Fruit fly (Drosophila melanogaster) whole organism, embryonic: ENCODE results near the gene CG13138.

Experiments used
- Atf-2 ChIP-seq: fragments of 200-800 bp; sonication (Bioruptor generic); optimal IDR thresholded peaks from 2 replicates; lab custom pipeline; 2016; ENCODE audit warnings: missing biosample characterization, missing genetic modification characterization
- Awh ChIP-seq: fragments of 200-800 bp; sonication (Bioruptor generic); IDR thresholded peaks from 2 replicates; pipeline ENCODE4, ENCODE4 v1.3.6; 2022; ENCODE audit warnings: missing biosample characterization, missing genetic modification characterization
- CG10431 ChIP-seq: fragments of 200-800 bp; sonication (Bioruptor generic); optimal IDR thresholded peaks from 3 replicates; lab custom pipeline; 2018; ENCODE audit warnings: missing biosample characterization, mild to moderate bottlenecking, missing genetic modification characterization
- CG11398 ChIP-seq: fragments of 200-800 bp; sonication (Bioruptor generic); optimal IDR thresholded peaks from 2 replicates; lab custom pipeline; 2016; ENCODE audit warnings: missing biosample characterization, missing genetic modification characterization
- CG12236 ChIP-seq: fragments of 200-800 bp; sonication (Bioruptor generic); optimal IDR thresholded peaks from 2 replicates; lab custom pipeline; 2016; ENCODE audit warnings: missing biosample characterization, missing genetic modification characterization
- CG12659 ChIP-seq: fragments of 200-800 bp; sonication (Bioruptor generic); optimal IDR thresholded peaks from 3 replicates; lab custom pipeline; 2017; ENCODE audit warnings: mild to moderate bottlenecking, missing biosample characterization, missing genetic modification reagents, missing genetic modification characterization
- CG13624 ChIP-seq: fragments of 200-800 bp; sonication (Bioruptor generic); optimal IDR thresholded peaks from 2 replicates; lab custom pipeline; 2016; ENCODE audit warnings: missing biosample characterization, missing genetic modification characterization
- CG13775 ChIP-seq: fragments of 200-800 bp; sonication (Bioruptor generic); optimal IDR thresholded peaks from 3 replicates; lab custom pipeline; 2017; ENCODE audit warnings: missing biosample characterization, mild to moderate bottlenecking, missing genetic modification characterization
- CG16779 ChIP-seq: fragments of 200-800 bp; sonication (Bioruptor generic); IDR thresholded peaks from 2 replicates; pipeline ENCODE4 v1.3.6; 2022; ENCODE audit warnings: missing biosample characterization, missing genetic modification characterization
- CG16815 ChIP-seq: fragments of 200-800 bp; sonication (Bioruptor generic); optimal IDR thresholded peaks from 3 replicates; lab custom pipeline; 2017; ENCODE audit warnings: missing biosample characterization, mild to moderate bottlenecking, missing genetic modification characterization
- CG18262 ChIP-seq: fragments of 200-800 bp; optimal IDR thresholded peaks from 3 replicates; lab custom pipeline; 2019; ENCODE audit warnings: missing biosample characterization, mild to moderate bottlenecking, missing genetic modification characterization, moderate library complexity
- CG30431 ChIP-seq: fragments of 200-800 bp; sonication (Bioruptor generic); optimal IDR thresholded peaks from 2 replicates; lab custom pipeline; 2017; ENCODE audit warnings: missing biosample characterization, missing genetic modification characterization
- CG31388 ChIP-seq: fragments of 200-800 bp; sonication (Bioruptor generic); optimal IDR thresholded peaks from 2 replicates; lab custom pipeline; 2016; ENCODE audit warnings: missing biosample characterization, missing genetic modification characterization
- CG6175 ChIP-seq: fragments of 200-800 bp; sonication (Bioruptor generic); IDR thresholded peaks from 3 replicates; pipeline ENCODE4 v1.3.6; 2022; ENCODE audit warnings: missing biosample characterization, missing genetic modification characterization
- CG6689 ChIP-seq: fragments of 200-800 bp; sonication (Bioruptor generic); IDR thresholded peaks from 2 replicates; pipeline ENCODE4 v1.3.6; 2022; ENCODE audit warnings: missing biosample characterization, missing genetic modification characterization
- CG6765 ChIP-seq: fragments of 200-800 bp; sonication (Bioruptor generic); optimal IDR thresholded peaks from 3 replicates; lab custom pipeline; 2017; ENCODE audit warnings: missing biosample characterization, mild to moderate bottlenecking, missing genetic modification characterization
- CG7928 ChIP-seq: fragments of 200-800 bp; sonication (Bioruptor generic); optimal IDR thresholded peaks from 2 replicates; lab custom pipeline; 2017; ENCODE audit warnings: missing biosample characterization, mild to moderate bottlenecking, missing genetic modification characterization
- CrebB ChIP-seq: fragments of 200-800 bp; sonication (Bioruptor generic); optimal IDR thresholded peaks from 3 replicates; lab custom pipeline; 2018; ENCODE audit warnings: missing biosample characterization, mild to moderate bottlenecking, missing genetic modification characterization
- Dll ChIP-seq: fragments of 200-800 bp; sonication (Bioruptor generic); IDR thresholded peaks from 4 replicates; pipeline ENCODE4 v1.3.6; 2022; ENCODE audit warnings: missing biosample characterization, missing genetic modification characterization; ENCODE audit not compliant: partially characterized antibody
- Dp ChIP-seq: fragments of 200-800 bp; sonication (Bioruptor generic); optimal IDR thresholded peaks from 2 replicates; lab custom pipeline; 2018; ENCODE audit warnings: missing biosample characterization, mild to moderate bottlenecking, missing genetic modification characterization, moderate library complexity
- Drgx ChIP-seq: fragments of 200-800 bp; sonication (Bioruptor generic); IDR thresholded peaks from 2 replicates; pipeline ENCODE4 v1.3.6; 2022; ENCODE audit warnings: missing biosample characterization, missing genetic modification characterization
- Eip74EF ChIP-seq, 2 experiments: fragments of 200-800 bp in 1 of 2; fragments of >200 bp in 1 of 2; sonication (Bioruptor generic) in 1 of 2; optimal IDR thresholded peaks; 2 replicates each; lab custom pipeline; 2017 to 2019; ENCODE audit warnings: missing biosample characterization in 2 of 2, missing genetic modification characterization in 2 of 2, mild to moderate bottlenecking in 1 of 2, moderate library complexity in 1 of 2
- Lim3 ChIP-seq: fragments of 200-800 bp; sonication (Bioruptor generic); IDR thresholded peaks from 2 replicates; pipeline ENCODE4 v1.3.6; 2022; ENCODE audit warnings: missing biosample characterization, missing genetic modification characterization
- MESR4 ChIP-seq: fragments of 200-800 bp; sonication (Bioruptor generic); optimal IDR thresholded peaks from 2 replicates; lab custom pipeline; 2018; ENCODE audit warnings: missing biosample characterization, mild to moderate bottlenecking, missing genetic modification characterization, moderate library complexity
- Nf-YB ChIP-seq: fragments of 200-800 bp; sonication (Bioruptor generic); optimal IDR thresholded peaks from 3 replicates; lab custom pipeline; 2019; ENCODE audit warnings: missing biosample characterization, mild to moderate bottlenecking, missing genetic modification characterization, moderate library complexity
- Optix ChIP-seq: fragments of 200-800 bp; sonication (Bioruptor generic); IDR thresholded peaks from 3 replicates; pipeline ENCODE4 v1.3.6; 2022; ENCODE audit warnings: missing biosample characterization, missing genetic modification characterization
- PHDP ChIP-seq: fragments of 200-800 bp; sonication (Bioruptor generic); optimal IDR thresholded peaks from 3 replicates; lab custom pipeline; 2018; ENCODE audit warnings: missing biosample characterization, mild to moderate bottlenecking, missing genetic modification characterization, moderate library complexity
- Rx ChIP-seq: fragments of 200-800 bp; sonication (Bioruptor generic); IDR thresholded peaks from 2 replicates; pipeline ENCODE4 v1.3.6; 2022; ENCODE audit warnings: missing biosample characterization, missing genetic modification characterization
- Sox100B ChIP-seq: fragments of 200-800 bp; sonication (Bioruptor generic); optimal IDR thresholded peaks from 3 replicates; lab custom pipeline; 2018; ENCODE audit warnings: missing biosample characterization, mild to moderate bottlenecking, missing genetic modification characterization
- Ssrp ChIP-seq: fragments of 200-800 bp; sonication (Bioruptor generic); optimal IDR thresholded peaks from 2 replicates; lab custom pipeline; 2018; ENCODE audit warnings: missing biosample characterization, mild to moderate bottlenecking, missing genetic modification characterization, moderate library complexity
- Tbp ChIP-seq: fragments of >200 bp; optimal IDR thresholded peaks from 2 replicates; lab custom pipeline; 2018; ENCODE audit warnings: missing biosample characterization, missing genetic modification characterization
- ab ChIP-seq: fragments of 200-800 bp; sonication (Bioruptor generic); optimal IDR thresholded peaks from 2 replicates; lab custom pipeline; 2016; ENCODE audit warnings: missing biosample characterization, missing genetic modification characterization
- abd-A ChIP-seq: fragments of 200-800 bp; sonication (Bioruptor generic); optimal IDR thresholded peaks from 3 replicates; lab custom pipeline; 2019; ENCODE audit warnings: missing biosample characterization, mild to moderate bottlenecking, missing genetic modification characterization, moderate library complexity
- ac ChIP-seq: fragments of 200-800 bp; sonication (Bioruptor generic); optimal IDR thresholded peaks from 3 replicates; lab custom pipeline; 2017; ENCODE audit warnings: missing biosample characterization, mild to moderate bottlenecking, missing genetic modification characterization
- amos ChIP-seq: fragments of 200-800 bp; sonication (Bioruptor generic); IDR thresholded peaks from 2 replicates; pipeline ENCODE4 v1.3.6; 2022; ENCODE audit warnings: missing biosample characterization, missing genetic modification characterization; ENCODE audit not compliant: partially characterized antibody
- ap ChIP-seq: fragments of 200-800 bp; sonication (Bioruptor generic); IDR thresholded peaks from 2 replicates; pipeline ENCODE4 v1.3.6; 2022; ENCODE audit warnings: missing biosample characterization, missing genetic modification characterization
- cg ChIP-seq: fragments of 200-800 bp; sonication (Bioruptor generic); optimal IDR thresholded peaks from 3 replicates; lab custom pipeline; 2019; ENCODE audit warnings: missing biosample characterization, mild to moderate bottlenecking, missing genetic modification characterization, moderate library complexity
- dm ChIP-seq: fragments of 200-800 bp; sonication (Bioruptor generic); optimal IDR thresholded peaks from 3 replicates; lab custom pipeline; 2016; ENCODE audit warnings: missing biosample characterization, missing genetic modification characterization
- ewg ChIP-seq: fragments of 200-800 bp; sonication (Bioruptor generic); optimal IDR thresholded peaks from 3 replicates; lab custom pipeline; 2017; ENCODE audit warnings: mild to moderate bottlenecking, missing biosample characterization, missing genetic modification reagents, missing genetic modification characterization
- fru ChIP-seq: fragments of >200 bp; optimal IDR thresholded peaks from 2 replicates; lab custom pipeline; 2017
- h ChIP-seq: fragments of >200 bp; optimal IDR thresholded peaks from 2 replicates; lab custom pipeline; 2017
- jigr1 ChIP-seq: fragments of 200-800 bp; sonication (Bioruptor generic); IDR thresholded peaks from 3 replicates; pipeline ENCODE4 v1.3.6; 2022; ENCODE audit warnings: missing biosample characterization, missing genetic modification characterization
- klu ChIP-seq: fragments of 200-800 bp; sonication (Bioruptor generic); IDR thresholded peaks from 2 replicates; pipeline ENCODE4 v1.3.6; 2022; ENCODE audit warnings: missing biosample characterization, missing genetic modification characterization
- lbe ChIP-seq: fragments of 200-800 bp; sonication (Bioruptor generic); optimal IDR thresholded peaks from 2 replicates; lab custom pipeline; 2016; ENCODE audit warnings: missing biosample characterization, mild to moderate bottlenecking, missing genetic modification characterization
- nerfin-1 ChIP-seq: fragments of 200-800 bp; sonication (Bioruptor generic); optimal IDR thresholded peaks from 3 replicates; lab custom pipeline; 2019; ENCODE audit warnings: missing biosample characterization, mild to moderate bottlenecking, missing genetic modification characterization, moderate library complexity
- onecut ChIP-seq: fragments of 200-800 bp; sonication (Bioruptor generic); IDR thresholded peaks from 2 replicates; pipeline ENCODE4 v1.3.6; 2022; ENCODE audit warnings: missing biosample characterization, missing genetic modification characterization
- pzg ChIP-seq: fragments of 200-800 bp; sonication (Bioruptor generic); optimal IDR thresholded peaks from 3 replicates; lab custom pipeline; 2018; ENCODE audit warnings: missing biosample characterization, mild to moderate bottlenecking, missing genetic modification characterization, moderate library complexity
- schlank ChIP-seq: fragments of 200-800 bp; sonication (Bioruptor generic); optimal IDR thresholded peaks from 2 replicates; lab custom pipeline; 2018; ENCODE audit warnings: missing biosample characterization, mild to moderate bottlenecking, missing genetic modification characterization
- stc ChIP-seq: fragments of 200-800 bp; sonication (Bioruptor generic); IDR thresholded peaks from 2 replicates; pipeline ENCODE4 v1.3.6; 2022; ENCODE audit warnings: missing biosample characterization, missing genetic modification characterization
- trh ChIP-seq: fragments of 200-800 bp; sonication (Bioruptor generic); optimal IDR thresholded peaks from 2 replicates; lab custom pipeline; 2016; ENCODE audit warnings: missing biosample characterization, missing genetic modification characterization

The CG13138 gene

dm6 chr2L:10299810-10300147 lies 2.0 kb downstream of the CG13138 start, which contains the start of gene CYLD (continued):
- TF ChIP-seq Dll (GFP tag; lab: Robert Waterston, UW) (peak; percentile 58; the same call in 1 of the 4 replicates), Nf-YB (GFP tag; lab: Kevin White, UChicago) (peak; percentile 66), amos (GFP tag; lab: Robert Waterston, UW) (no peak), Optix (no peak), MESR4 (GFP tag; lab: Kevin White, UChicago) (peak; percentile 26), CG6689 (peak; percentile 70)

- TF ChIP-seq Rx (GFP tag; lab: Robert Waterston, UW) = no peak
- TF ChIP-seq abd-A (tag; lab: Kevin White, UChicago) = no peak
- no peak for TF ChIP-seq h (lab: Kevin White, UChicago)
- no peak for TF ChIP-seq ewg
- TF ChIP-seq CrebB (tag; lab: Kevin White, UChicago) = no peak
- peak; percentile 33 for TF ChIP-seq PHDP (tag; lab: Kevin White, UChicago)
- TF ChIP-seq Atf-2 = no peak
- TF ChIP-seq jigr1 = no peak
- TF ChIP-seq CG13624 = no peak
- peak; percentile 17 for TF ChIP-seq Ssrp (tag; lab: Kevin White, UChicago)
- no peak for TF ChIP-seq ac
- no peak for TF ChIP-seq trh (GFP tag; lab: Kevin White, UChicago)
- TF ChIP-seq pzg (GFP tag; lab: Kevin White, UChicago) = no peak
- no peak for TF ChIP-seq Tbp (GFP tag; lab: Kevin White, UChicago)
- no peak for TF ChIP-seq CG12236
- no peak for TF ChIP-seq CG16779
- TF ChIP-seq onecut (GFP tag; lab: Robert Waterston, UW) = peak; percentile 62
- TF ChIP-seq Sox100B = no peak
- TF ChIP-seq CG18262 (tag; lab: Kevin White, UChicago) = peak; percentile 0
- TF ChIP-seq Eip74EF (GFP tag; optimal IDR thresholded peaks at IDR 0.05; lab: Kevin White, UChicago) = no peak
- TF ChIP-seq Dp (GFP tag; lab: Kevin White, UChicago) = no peak
- TF ChIP-seq Lim3 (GFP tag; lab: Robert Waterston, UW) = no peak
- no peak for TF ChIP-seq CG12659 (GFP tag; lab: Kevin White, UChicago)
- no peak for TF ChIP-seq ab (GFP tag; lab: Kevin White, UChicago)
- TF ChIP-seq CG31388 (GFP tag; lab: Kevin White, UChicago) = no peak
- TF ChIP-seq fru = no peak
- TF ChIP-seq CG16815 = no peak
- TF ChIP-seq cg (GFP tag; lab: Kevin White, UChicago) = no peak
- TF ChIP-seq nerfin-1 = peak; percentile 6
- TF ChIP-seq Awh (GFP tag; lab: Robert Waterston, UW) = no peak
- no peak for TF ChIP-seq CG30431 (GFP tag; lab: Kevin White, UChicago)
- peak; percentile 70 for TF ChIP-seq MESR4 (GFP tag; lab: Kevin White, UChicago)
- TF ChIP-seq CG13775 = no peak
- TF ChIP-seq klu (GFP tag; lab: Robert Waterston, UW) = no peak
- TF ChIP-seq lbe = no peak
- TF ChIP-seq CG7928 = no peak
- TF ChIP-seq Drgx = no peak; the same call in 1 of the 2 replicates
- no peak for TF ChIP-seq CG6765 (GFP tag; lab: Kevin White, UChicago)
- no peak for TF ChIP-seq ap (GFP tag; lab: Robert Waterston, UW)
- TF ChIP-seq stc (GFP tag; lab: Robert Waterston, UW) = no peak
- no peak for TF ChIP-seq CG10431 (GFP tag; lab: Kevin White, UChicago)
- TF ChIP-seq CG6175 = no peak
- TF ChIP-seq CG11398 (GFP tag; lab: Kevin White, UChicago) = no peak
- no peak for TF ChIP-seq schlank
- TF ChIP-seq dm = no peak
Observed at dm6 chr2L:10299077-10299809, 2.6 kb downstream of the CG13138 start.
